Fruit fly (Drosophila melanogaster): ENCODE results near the gene Myc.
A peak's percentile ranks its signal among the peaks of the same experiment; 100 is the strongest.

Myc gene

DNA sequence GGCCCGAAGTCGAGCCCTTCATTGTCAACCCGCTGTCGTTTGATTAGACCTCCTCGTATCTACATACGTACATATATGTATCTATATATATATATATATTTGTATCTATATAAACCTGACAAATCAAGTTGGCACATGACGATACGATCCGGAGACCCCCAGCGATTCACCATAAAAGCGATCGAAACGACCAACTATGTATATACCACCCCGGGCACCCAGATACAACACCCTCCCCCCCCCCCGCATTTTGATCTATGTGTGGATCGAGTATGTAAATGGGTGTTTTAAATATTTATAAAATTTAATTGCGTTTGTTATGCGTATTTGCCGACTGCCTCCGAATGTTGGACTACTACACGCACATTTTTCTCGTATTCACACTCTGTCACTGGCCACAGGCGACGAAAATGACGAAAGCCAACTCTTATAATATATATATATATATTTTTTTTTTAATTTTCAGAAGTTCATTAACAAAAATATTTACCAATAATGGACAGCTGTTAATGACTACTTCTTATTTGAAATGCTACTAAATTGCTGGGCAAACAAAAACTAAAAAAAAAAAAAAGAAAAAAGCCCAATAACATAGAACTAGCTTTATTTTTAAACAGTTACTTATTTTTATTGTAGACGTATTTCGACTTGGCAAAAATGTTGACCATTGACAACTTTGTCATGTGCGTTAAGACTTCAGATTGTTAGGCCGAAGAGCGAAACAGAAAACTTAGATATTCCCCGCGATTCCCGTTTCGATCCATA lies 41.2 kb downstream of the Myc start (continued):
- TF ChIP-seq CG3995 (GFP tag; optimal IDR thresholded peaks at IDR 0.05) (no peak), Ravus (GFP tag; IDR thresholded peaks at IDR 0.05) (no peak), ttk (GFP tag; IDR thresholded peaks at IDR 0.05) (no peak), PHDP (tag; optimal IDR thresholded peaks at IDR 0.05) (peak; percentile 78), ERR (GFP tag; optimal IDR thresholded peaks at IDR 0.05) (no peak), sr (GFP tag; IDR thresholded peaks at IDR 0.05) (no peak), unpg (GFP tag; optimal IDR thresholded peaks at IDR 0.05) (peak; percentile 74), CG14667 (GFP tag; IDR thresholded peaks at IDR 0.05) (0 out of 2 replicates have a peak, but pooled peaks have one; percentile 14), CG6791 (GFP tag; IDR thresholded peaks at IDR 0.05; ENCODE audit: partially characterized antibody) (no peak), CG3407 (GFP tag; optimal IDR thresholded peaks at IDR 0.05) (peak; percentile 34), CG8765 (GFP tag; IDR thresholded peaks at IDR 0.05) (no peak), CG4282 (GFP tag; optimal IDR thresholded peaks at IDR 0.05) (no peak), Rfx (GFP tag; IDR thresholded peaks at IDR 0.05) (peak; percentile 73), CG10565 (GFP tag; optimal IDR thresholded peaks at IDR 0.05) (no peak), br (optimal IDR thresholded peaks at IDR 0.05) (no peak), CG11696 (GFP tag; IDR thresholded peaks at IDR 0.05) (0 out of 2 replicates have a peak, but pooled peaks have one; percentile 32), ewg (GFP tag; optimal IDR thresholded peaks at IDR 0.05) (peak; percentile 2), Rx (GFP tag; IDR thresholded peaks at IDR 0.05) (no peak; the same call in 1 of the 2 replicates), gce (GFP tag; IDR thresholded peaks at IDR 0.05) (no peak), wor (GFP tag; IDR thresholded peaks at IDR 0.05) (0 out of 2 replicates have a peak, but pooled peaks have one; percentile 25), CG12104 (GFP tag; optimal IDR thresholded peaks at IDR 0.05) (peak; percentile 56), Awh (GFP tag; IDR thresholded peaks at IDR 0.05) (no peak), Asciz (GFP tag; optimal IDR thresholded peaks at IDR 0.05) (peak; percentile 62), CG11093 (GFP tag; IDR thresholded peaks at IDR 0.05) (peak; percentile 52; the same call in 1 of the 3 replicates), CG31365 (tag; optimal IDR thresholded peaks at IDR 0.05) (no peak), sqz (GFP tag; optimal IDR thresholded peaks at IDR 0.05) (no peak), Adf1 (GFP tag; IDR thresholded peaks at IDR 0.05) (no peak), Dek (tag; optimal IDR thresholded peaks at IDR 0.05) (peak; percentile 74), Hr3 (GFP tag; optimal IDR thresholded peaks at IDR 0.05) (peak; percentile 42), CG34224 (GFP tag; IDR thresholded peaks at IDR 0.05; ENCODE audit: partially characterized antibody) (no peak), hkb (optimal IDR thresholded peaks at IDR 0.05) (no peak), hkb (GFP tag; IDR thresholded peaks at IDR 0.05) (peak; percentile 84; the same call in 1 of the 2 replicates), Lhr (GFP tag; optimal IDR thresholded peaks at IDR 0.05) (no peak), Fer1 (GFP tag; optimal IDR thresholded peaks at IDR 0.05) (peak; percentile 85), Meics (GFP tag; optimal IDR thresholded peaks at IDR 0.05) (peak; percentile 83), CG10979 (tag; optimal IDR thresholded peaks at IDR 0.05) (peak; percentile 73), CG2875 (GFP tag; optimal IDR thresholded peaks at IDR 0.05) (peak; percentile 12), pnt (GFP tag; optimal IDR thresholded peaks at IDR 0.05) (peak; percentile 19), nau (GFP tag; optimal IDR thresholded peaks at IDR 0.05) (no peak), ranshi (GFP tag; IDR thresholded peaks at IDR 0.05) (peak; percentile 49; the same call in 1 of the 2 replicates), jumu (GFP tag; optimal IDR thresholded peaks at IDR 0.05) (no peak), Ada2b (GFP tag; IDR thresholded peaks at IDR 0.05) (peak; percentile 53), CG3838 (GFP tag; optimal IDR thresholded peaks at IDR 0.05) (no peak), pros (GFP tag; optimal IDR thresholded peaks at IDR 0.05) (no peak), CG9437 (GFP tag; optimal IDR thresholded peaks at IDR 0.05) (peak; percentile 60), HLH4C (GFP tag; IDR thresholded peaks at IDR 0.05; ENCODE audit: partially characterized antibody) (no peak), gcm2 (GFP tag; optimal IDR thresholded peaks at IDR 0.05) (no peak), z (GFP tag; IDR thresholded peaks at IDR 0.05) (no peak), Mrtf (GFP tag; IDR thresholded peaks at IDR 0.05) (peak; percentile 42; the same call in 1 of the 3 replicates), vvl (GFP tag; IDR thresholded peaks at IDR 0.05) (peak; percentile 91)
